Worm (Caenorhabditis elegans): ENCODE data around the gene Y70C5A.3.

Y70C5A.3 gene

ce11 chrV:16573168-16573567, 47.6 kb downstream of the Y70C5A.3 start, which contains the start of gene str-149:
TSS of gene str-149 (plus strand) at chrV:16573468.
- TF ChIP-seq him-1 (tag; optimal IDR thresholded peaks at IDR 0.05): no peak

ce11 chrV:16570697-16571096, 50.0 kb downstream of the Y70C5A.3 start, which contains the start of gene nhr-233:
TSS of gene nhr-233 (minus strand) at chrV:16570797.
- TF ChIP-seq dao-5 (tag; optimal IDR thresholded peaks at IDR 0.05) (no peak), him-1 (tag; optimal IDR thresholded peaks at IDR 0.05) (no peak), W03F9.2 (tag; optimal IDR thresholded peaks at IDR 0.05) (no peak)
